Worm (Caenorhabditis elegans) whole organism, midembryonic: Measurements from ENCODE around the gene T16A1.5.

ENCODE experiments used
- cog-1 ChIP-seq: sonication (generic microtip); optimal IDR thresholded peaks from 2 replicates; lab custom pipeline; 2016; ENCODE audit warnings: missing genetic modification characterization, missing compliant biosample characterization
- flt-1 ChIP-seq: fragments of 200-800 bp; sonication (Bioruptor generic); IDR thresholded peaks from 2 replicates; pipeline ENCODE4 v1.3.6; 2022; ENCODE audit warnings: missing genetic modification characterization, missing compliant biosample characterization
- klf-2 ChIP-seq: fragments of 200-800 bp; sonication (Bioruptor generic); conservative IDR thresholded peaks from 2 replicates; pipeline ENCODE4 v1.3.6; 2022; ENCODE audit warnings: missing genetic modification reagents, missing genetic modification characterization, missing compliant biosample characterization
- med-1 ChIP-seq: sonication (generic microtip); optimal IDR thresholded peaks from 2 replicates; lab custom pipeline; 2017; ENCODE audit warnings: missing genetic modification characterization, mild to moderate bottlenecking, missing compliant biosample characterization, antibody characterized with exemption, missing genetic modification reagents; ENCODE audit not compliant: insufficient read depth
- ref-1 ChIP-seq: fragments of 200-800 bp; sonication (Bioruptor generic); conservative IDR thresholded peaks from 2 replicates; pipeline ENCODE4 v1.3.6; 2022; ENCODE audit warnings: missing genetic modification reagents, missing genetic modification characterization, missing compliant biosample characterization
- ztf-23 ChIP-seq: fragments of 200-800 bp; sonication (Bioruptor generic); IDR thresholded peaks from 2 replicates; pipeline ENCODE4 v1.3.6; 2022; ENCODE audit warnings: missing genetic modification reagents, missing genetic modification characterization, missing compliant biosample characterization
- ztf-29 ChIP-seq: fragments of 200-800 bp; sonication (Bioruptor generic); IDR thresholded peaks from 2 replicates; pipeline ENCODE4 v1.3.6; 2022; ENCODE audit warnings: missing genetic modification reagents, missing genetic modification characterization, missing compliant biosample characterization

DNA sequence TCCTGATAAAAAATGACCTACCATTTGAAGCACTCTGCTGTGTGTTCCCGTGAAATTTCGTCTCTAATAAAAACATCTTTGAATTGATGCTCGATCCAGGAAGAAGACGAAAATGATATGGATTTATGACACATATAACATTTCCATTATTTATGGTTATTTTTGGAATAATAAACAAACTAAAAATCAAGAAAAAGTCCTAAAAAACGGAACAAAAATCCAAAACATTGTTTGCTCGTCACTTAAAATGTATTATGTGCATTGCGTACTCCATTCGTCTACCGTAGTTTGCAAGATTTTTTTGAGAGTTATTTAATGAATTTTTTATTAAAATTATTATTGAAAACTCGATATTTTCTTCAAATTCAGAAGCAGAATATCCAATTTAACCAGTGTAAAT, 41.2 kb downstream of the T16A1.5 start, which contains the start of gene bath-20:
- TF ChIP-seq flt-1 (no peak), med-1 (no peak), klf-2 (no peak), ref-1 (no peak), cog-1 (no peak), ztf-29 (GFP tag; lab: Robert Waterston, UW) (no peak), ztf-23 (GFP tag; lab: Robert Waterston, UW) (no peak)
